Worm (Caenorhabditis elegans): ENCODE results near the gene cup-16.

Gene cup-16

DNA sequence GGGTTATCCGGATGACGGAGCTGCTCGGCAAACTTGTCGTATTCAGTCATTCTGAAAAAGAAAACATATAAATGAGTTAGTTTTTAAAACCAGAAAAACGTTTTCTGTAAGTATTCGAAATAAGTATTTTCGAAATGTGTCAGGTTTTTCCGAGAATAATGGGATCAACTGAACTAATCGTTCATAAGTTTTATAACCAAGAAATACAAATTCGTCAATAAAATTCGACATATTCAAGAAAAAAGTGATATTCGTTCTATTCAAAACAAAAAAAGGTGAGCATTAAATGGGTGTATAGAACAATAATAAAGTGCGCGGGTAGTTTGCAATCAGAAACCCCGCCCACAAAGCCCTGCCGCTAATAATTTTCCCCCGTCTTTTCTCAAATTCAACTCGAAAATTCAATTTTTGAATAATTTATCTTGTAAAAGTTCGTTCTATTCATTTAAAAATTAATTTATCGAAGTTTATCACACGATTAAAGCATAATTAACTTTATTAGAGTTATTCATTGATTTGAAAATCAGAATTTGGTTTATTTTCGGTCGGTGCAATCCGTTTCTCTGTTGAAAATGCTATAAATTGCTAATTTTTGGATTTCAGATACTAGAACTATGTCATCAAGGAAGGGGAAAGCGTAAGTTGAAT is 9.4 kb downstream of the cup-16 start, which contains the start of the genes cyn-11 and T01B7.5:
Gene cyn-11 (minus strand): TSS at position 51 of the 648 bp plus-strand sequence.
Gene T01B7.5 (plus strand): TSS at position 598 of the 648 bp plus-strand sequence.
- TF ChIP-seq snpc-1.3 (tag; optimal IDR thresholded peaks at IDR 0.05; ENCODE audit: insufficient read depth): no peak
- peak; percentile 3 for TF ChIP-seq nhr-80 (tag; optimal IDR thresholded peaks at IDR 0.05)
- TF ChIP-seq rcor-1 (GFP tag; IDR thresholded peaks at IDR 0.05): no peak
- no peak for TF ChIP-seq ccch-3 (GFP tag; optimal IDR thresholded peaks at IDR 0.05)
- TF ChIP-seq cebp-1 (GFP tag; IDR thresholded peaks at IDR 0.05): no peak
- no peak for TF ChIP-seq cebp-1 (tag; optimal IDR thresholded peaks at IDR 0.05)
- TF ChIP-seq ceh-91 (GFP tag; IDR thresholded peaks at IDR 0.05): no peak
- no peak for TF ChIP-seq zim-3 (tag; optimal IDR thresholded peaks at IDR 0.05)
- TF ChIP-seq attf-5 (GFP tag; optimal IDR thresholded peaks at IDR 0.05): peak; percentile 29
- no peak for TF ChIP-seq sdz-38 (tag; optimal IDR thresholded peaks at IDR 0.05)
- TF ChIP-seq repo-1 (tag; optimal IDR thresholded peaks at IDR 0.05): no peak
- TF ChIP-seq hmg-1.2 (GFP tag; IDR thresholded peaks at IDR 0.05): no peak; the same call in 1 of the 2 replicates
- TF ChIP-seq B0035.1 (tag; optimal IDR thresholded peaks at IDR 0.05): no peak
- no peak for TF ChIP-seq ztf-18 (tag; optimal IDR thresholded peaks at IDR 0.05)
- TF ChIP-seq ceh-100 (GFP tag; IDR thresholded peaks at IDR 0.05): peak; percentile 25; the same call in 1 of the 2 replicates
- peak; percentile 46 for TF ChIP-seq efl-1 (GFP tag; optimal IDR thresholded peaks at IDR 0.05)
- no peak for TF ChIP-seq sea-2 (GFP tag; IDR thresholded peaks at IDR 0.05)
- TF ChIP-seq C06A6.2 (GFP tag; conservative IDR thresholded peaks at IDR 0.05): no peak

DNA sequence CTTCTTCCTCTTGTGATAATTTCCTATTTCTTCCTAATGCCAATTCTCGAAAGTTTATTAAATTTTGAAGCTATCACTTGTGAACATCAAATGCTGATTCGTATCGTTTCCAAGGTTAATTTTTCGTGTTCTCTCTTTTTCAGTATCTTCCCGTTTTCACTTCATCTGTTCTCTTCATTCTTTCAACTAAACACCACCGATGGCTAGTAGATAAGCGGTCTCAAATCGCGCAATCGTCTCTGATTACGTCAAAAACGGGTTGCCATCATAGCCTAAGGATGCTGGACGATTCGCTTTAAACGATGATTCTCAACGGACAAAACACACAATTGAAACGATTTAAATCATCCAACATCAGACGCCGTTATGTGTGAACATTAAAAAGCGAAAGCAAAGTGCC is 10.6 kb downstream of the cup-16 start:
- TF ChIP-seq ztf-3 (GFP tag; optimal IDR thresholded peaks at IDR 0.05) (no peak), ztf-26 (tag; optimal IDR thresholded peaks at IDR 0.05) (no peak), pbrm-1 (GFP tag; IDR thresholded peaks at IDR 0.05) (no peak), sea-2 (GFP tag; IDR thresholded peaks at IDR 0.05) (no peak), mel-28 (tag; optimal IDR thresholded peaks at IDR 0.05; ENCODE audit: borderline replicate concordance) (no peak), Y67H2A.10 (GFP tag; conservative IDR thresholded peaks at IDR 0.05) (no peak), ekl-4 (GFP tag; IDR thresholded peaks at IDR 0.05) (no peak), F57A8.1 (GFP tag; optimal IDR thresholded peaks at IDR 0.05) (no peak), rec-8 (tag; optimal IDR thresholded peaks at IDR 0.05) (no peak), lin-26 (GFP tag; IDR thresholded peaks at IDR 0.05) (no peak), dpff-1 (tag; optimal IDR thresholded peaks at IDR 0.05) (no peak), lin-54 (GFP tag; optimal IDR thresholded peaks at IDR 0.05) (no peak), athp-1 (tag; optimal IDR thresholded peaks at IDR 0.05) (no peak), sdz-38 (tag; optimal IDR thresholded peaks at IDR 0.05) (no peak), ceh-79 (tag; optimal IDR thresholded peaks at IDR 0.05) (no peak), Y53F4B.3 (GFP tag; IDR thresholded peaks at IDR 0.05) (no peak), nfya-1 (tag; optimal IDR thresholded peaks at IDR 0.05; ENCODE audit: borderline replicate concordance, insufficient read depth) (no peak), nfya-2 (GFP tag; IDR thresholded peaks at IDR 0.05) (no peak), snpc-4 (GFP tag; optimal IDR thresholded peaks at IDR 0.05) (no peak), snpc-4 (tag; optimal IDR thresholded peaks at IDR 0.05) (no peak), fkh-3 (tag; optimal IDR thresholded peaks at IDR 0.05) (no peak)

Data from whole organism, young adult.